Worm (Caenorhabditis elegans) whole organism, late embryonic: ENCODE data around the gene M151.3.

Experiments used
- ceh-45 ChIP-seq: fragments of 200-800 bp; sonication (Bioruptor generic); IDR thresholded peaks from 2 replicates; pipeline ENCODE4 v1.3.6; 2022; ENCODE audit warnings: missing genetic modification reagents, missing genetic modification characterization, missing compliant biosample characterization
- sox-2 ChIP-seq: fragments of 200-800 bp; sonication (Bioruptor generic); IDR thresholded peaks from 2 replicates; pipeline ENCODE4 v1.3.6; 2022; ENCODE audit warnings: missing genetic modification reagents, missing genetic modification characterization, missing compliant biosample characterization
- unc-3 ChIP-seq, 2 experiments: fragments of 200-800 bp in 1 of 2; sonication (Bioruptor generic) in 1 of 2; sonication (generic microtip) in 1 of 2; conservative IDR thresholded peaks in 1 of 2; optimal IDR thresholded peaks in 1 of 2; 2 replicates each; pipeline versions ENCODE4 v1.3.6 to Lab custom; 2016 to 2022; ENCODE audit warnings: missing compliant biosample characterization in 2 of 2, missing genetic modification characterization in 2 of 2, missing genetic modification reagents in 1 of 2

- TF ChIP-seq unc-3 (GFP tag; conservative IDR thresholded peaks at IDR 0.05; lab: Robert Waterston, UW) (no peak), unc-3 (tag; optimal IDR thresholded peaks at IDR 0.05; lab: Kevin White, UChicago) (no peak), sox-2 (GFP tag; lab: Robert Waterston, UW) (no peak), ceh-45 (GFP tag; lab: Robert Waterston, UW) (no peak)
Measured at ce11 chrII:3578121-3578520, 48.9 kb upstream of the M151.3 start, which contains the start of gene clec-133.
